Worm (Caenorhabditis elegans) whole organism, L3 larva: ENCODE results near the gene C08F1.10.

Source experiments
- fkh-10 ChIP-seq: sonication (generic microtip); optimal IDR thresholded peaks from 2 replicates; lab custom pipeline; 2017; ENCODE audit warnings: missing biosample characterization, missing genetic modification reagents, missing genetic modification characterization
- nhr-25 ChIP-seq: sonication (generic microtip); optimal IDR thresholded peaks from 2 replicates; lab custom pipeline; 2017; ENCODE audit warnings: missing biosample characterization, missing genetic modification characterization

DNA sequence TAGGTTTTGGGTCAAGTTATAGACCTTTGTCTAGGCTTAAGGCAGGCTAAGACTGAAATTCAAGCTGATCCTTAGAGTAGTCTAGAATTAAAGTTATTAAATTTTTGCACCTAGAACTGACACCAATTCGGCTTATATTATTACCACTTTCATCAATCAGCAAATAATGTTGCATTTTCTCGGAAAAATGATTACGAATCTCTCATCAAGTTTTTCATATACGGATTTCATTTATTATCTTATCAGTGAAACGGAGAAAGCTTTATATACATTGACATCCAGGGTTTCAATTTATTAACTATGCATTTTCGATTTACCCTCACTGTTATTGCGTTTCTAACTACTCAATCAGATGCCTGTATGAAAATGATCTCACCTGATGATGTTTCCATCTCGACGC lies 44.9 kb downstream of the C08F1.10 start, which contains the start of gene K07G6.1:
- TF ChIP-seq fkh-10 (GFP tag; lab: Kevin White, UChicago) (no peak), nhr-25 (tag; lab: Kevin White, UChicago) (no peak)
